Worm (Caenorhabditis elegans) whole organism, late embryonic: ENCODE data around the gene cogc-6.

Source experiments
- ama-1 ChIP-seq: fragments of 150-350 bp; optimal IDR thresholded peaks from 2 replicates; lab custom pipeline; 2014
- ceh-30 ChIP-seq: fragments of 150-350 bp; optimal IDR thresholded peaks from 2 replicates; lab custom pipeline; 2014; ENCODE audit warnings: missing biosample characterization, missing genetic modification characterization
- ceh-48 ChIP-seq: sonication (generic microtip); optimal IDR thresholded peaks from 2 replicates; lab custom pipeline; 2016; ENCODE audit warnings: missing genetic modification characterization, inconsistent platforms, missing compliant biosample characterization
- eyg-1 ChIP-seq: sonication (generic microtip); optimal IDR thresholded peaks from 2 replicates; lab custom pipeline; 2016; ENCODE audit warnings: missing genotype, missing genetic modification characterization, missing compliant biosample characterization
- hlh-30 ChIP-seq: sonication (generic microtip); optimal IDR thresholded peaks from 2 replicates; lab custom pipeline; 2017; ENCODE audit warnings: antibody characterized with exemption, missing genetic modification characterization, missing compliant biosample characterization; ENCODE audit not compliant: insufficient read depth
- odd-2 ChIP-seq: sonication (generic microtip); optimal IDR thresholded peaks from 2 replicates; lab custom pipeline; 2017; ENCODE audit warnings: antibody characterized with exemption, mild to moderate bottlenecking, missing genetic modification characterization, missing compliant biosample characterization
- pag-3 ChIP-seq: sonication (generic microtip); optimal IDR thresholded peaks from 2 replicates; lab custom pipeline; 2016; ENCODE audit warnings: missing compliant biosample characterization, missing genetic modification characterization, borderline replicate concordance
- pha-4 ChIP-seq: fragments of 150-350 bp; optimal IDR thresholded peaks from 2 replicates; lab custom pipeline; 2018; ENCODE audit warnings: missing biosample characterization, missing genetic modification reagents, missing genetic modification characterization
- pqm-1 ChIP-seq: sonication (generic microtip); optimal IDR thresholded peaks from 2 replicates; lab custom pipeline; 2016; ENCODE audit warnings: missing genetic modification characterization, missing compliant biosample characterization
- rnt-1 ChIP-seq: sonication (generic microtip); optimal IDR thresholded peaks from 2 replicates; lab custom pipeline; 2016; ENCODE audit warnings: missing genetic modification characterization, missing compliant biosample characterization
- sox-4 ChIP-seq: sonication (generic microtip); optimal IDR thresholded peaks from 2 replicates; lab custom pipeline; 2017; ENCODE audit warnings: mild to moderate bottlenecking, missing genetic modification characterization, inconsistent platforms, missing compliant biosample characterization
- ttx-3 ChIP-seq: sonication (generic microtip); optimal IDR thresholded peaks from 2 replicates; lab custom pipeline; 2016; ENCODE audit warnings: missing genetic modification reagents, missing genetic modification characterization, missing compliant biosample characterization

DNA sequence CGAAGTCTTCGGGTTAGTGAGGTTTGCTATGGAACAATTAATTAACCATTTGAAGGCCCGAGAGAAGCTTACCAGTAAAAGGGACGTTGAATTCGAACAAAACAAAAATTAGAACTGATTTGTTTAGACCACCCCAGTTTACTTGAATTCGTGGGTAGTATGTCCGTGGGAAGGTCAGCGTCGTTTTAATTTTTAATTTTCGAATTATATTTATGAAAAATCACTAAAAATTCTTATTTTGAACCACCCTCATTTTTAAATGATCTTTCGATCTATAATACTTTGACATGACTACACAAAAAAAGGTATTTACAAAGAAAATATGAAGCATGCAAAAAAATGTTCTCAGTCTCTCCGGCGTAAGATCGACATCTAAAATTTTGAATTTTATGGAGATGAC lies 24.3 kb upstream of the cogc-6 start, which contains the start of gene C16D9.5:
- TF ChIP-seq sox-4 (tag; lab: Kevin White, UChicago) (no peak), hlh-30 (tag; lab: Kevin White, UChicago) (no peak), ama-1 (no peak), pha-4 (tag; lab: Kevin White, UChicago) (no peak), ttx-3 (no peak), ceh-30 (tag; lab: Kevin White, UChicago) (no peak), rnt-1 (no peak), ceh-48 (no peak), odd-2 (tag; lab: Kevin White, UChicago) (no peak), pag-3 (tag; lab: Kevin White, UChicago) (no peak), pqm-1 (tag; lab: Kevin White, UChicago) (no peak), eyg-1 (no peak)
